Fruit fly (Drosophila melanogaster) Kc167 (cell line): Measurements from ENCODE around the gene SoxN.

Experiments
- Myc ChIP-seq: fragments of >200 bp; optimal IDR thresholded peaks from 2 replicates; lab custom pipeline; 2017; ENCODE audit warnings: missing external identifiers
- Sin3A ChIP-seq: fragments of >200 bp; optimal IDR thresholded peaks from 2 replicates; lab custom pipeline; 2018; ENCODE audit warnings: missing external identifiers
- h ChIP-seq: fragments of >200 bp; optimal IDR thresholded peaks from 3 replicates; lab custom pipeline; 2018; ENCODE audit warnings: missing external identifiers
- insv ChIP-seq: fragments of >200 bp; optimal IDR thresholded peaks from 3 replicates; lab custom pipeline; 2018; ENCODE audit warnings: missing external identifiers
- psq ChIP-seq: fragments of >200 bp; optimal IDR thresholded peaks from 2 replicates; lab custom pipeline; 2017; ENCODE audit warnings: missing external identifiers
- ttk ChIP-seq: sonication (Bioruptor generic); optimal IDR thresholded peaks from 2 replicates; lab custom pipeline; 2017; ENCODE audit warnings: missing external identifiers

SoxN gene

DNA sequence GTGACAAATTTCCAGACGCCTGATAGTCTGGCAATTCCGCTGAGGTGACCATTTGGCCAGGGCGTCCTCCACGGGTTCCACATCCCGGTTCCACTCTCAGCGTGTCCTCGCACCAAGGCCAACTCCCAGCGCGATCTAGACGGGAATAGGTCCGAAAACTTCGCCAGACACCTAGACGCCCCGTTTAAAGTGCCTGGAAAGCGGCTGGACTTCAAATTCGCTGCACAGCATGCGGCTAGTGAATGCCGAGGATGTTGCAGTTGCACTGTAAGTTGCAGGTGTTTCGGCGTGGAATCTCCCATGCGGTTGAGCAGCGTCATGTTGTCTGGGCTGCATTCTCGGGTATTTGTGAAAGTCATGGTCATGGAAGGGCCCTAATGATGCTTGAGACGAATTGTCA, 23.7 kb downstream of the SoxN start:
- TF ChIP-seq h (no peak), psq (lab: Kevin White, UChicago) (no peak), Myc (lab: Kevin White, UChicago) (no peak), Sin3A (no peak), ttk (lab: Kevin White, UChicago) (no peak), insv (lab: Kevin White, UChicago) (no peak)

DNA sequence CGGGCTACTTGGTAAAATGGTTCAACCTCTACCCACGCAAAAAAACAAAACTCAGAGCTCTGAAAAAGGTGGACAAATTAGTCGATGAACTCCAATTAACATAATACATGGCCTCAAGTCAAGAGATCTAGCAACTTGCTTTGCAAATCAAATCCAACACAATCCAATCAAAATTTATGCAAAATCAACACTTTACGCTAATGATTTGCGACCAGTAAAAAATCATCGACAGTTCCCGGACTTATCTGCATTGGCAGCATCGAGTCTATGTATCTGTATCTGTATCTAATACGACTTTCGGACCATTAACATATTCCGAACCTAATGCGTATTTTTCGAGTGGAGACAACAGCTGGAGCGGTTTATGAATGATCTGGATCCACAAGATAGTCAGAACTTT, 25.6 kb downstream of the SoxN start:
- TF ChIP-seq h (no peak), psq (lab: Kevin White, UChicago) (no peak), ttk (lab: Kevin White, UChicago) (no peak), Myc (lab: Kevin White, UChicago) (no peak), insv (lab: Kevin White, UChicago) (no peak), Sin3A (no peak)

DNA sequence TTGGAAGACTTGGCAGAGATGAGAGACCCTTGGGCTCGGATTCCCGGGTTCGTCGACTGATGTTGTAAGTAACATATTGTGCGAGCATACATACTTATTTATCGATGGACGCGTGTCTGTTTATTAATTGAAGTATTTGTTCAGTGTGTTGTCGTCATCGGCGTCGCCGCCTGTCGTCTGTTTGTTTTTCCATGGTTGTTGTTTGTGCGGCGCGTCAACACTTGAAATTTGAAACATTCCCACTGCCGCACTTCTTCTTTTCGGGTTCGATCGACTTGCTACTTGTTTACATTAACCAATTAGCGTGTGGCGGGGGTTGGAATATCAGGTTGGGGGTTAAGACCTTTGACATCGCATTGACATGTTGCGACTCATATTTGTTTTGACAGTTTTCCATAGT, 26.8 kb downstream of the SoxN start:
- TF ChIP-seq psq (lab: Kevin White, UChicago) (no peak), Sin3A (no peak), insv (lab: Kevin White, UChicago) (no peak), h (no peak), ttk (lab: Kevin White, UChicago) (no peak), Myc (lab: Kevin White, UChicago) (no peak)

DNA sequence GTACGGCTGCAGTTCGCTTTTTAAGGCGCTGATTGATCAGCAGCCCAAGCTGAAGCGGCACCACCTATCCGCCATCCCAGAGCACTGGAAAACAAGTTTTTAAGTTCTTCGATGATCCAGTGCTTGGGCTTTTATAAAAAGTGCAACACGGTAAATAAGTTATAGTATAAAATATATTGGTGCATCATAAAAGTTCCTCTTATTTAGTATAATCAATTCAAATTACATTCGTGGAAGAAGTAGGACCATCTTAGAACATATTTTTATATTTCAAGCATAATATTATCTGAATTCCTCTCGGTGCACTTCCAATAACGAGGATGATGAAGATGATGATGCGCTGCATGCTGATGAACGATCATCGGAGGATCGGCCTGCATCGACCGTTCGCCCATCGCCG, 30.0 kb downstream of the SoxN start:
- TF ChIP-seq psq (lab: Kevin White, UChicago) (no peak), h (no peak), ttk (lab: Kevin White, UChicago) (no peak), Myc (lab: Kevin White, UChicago) (no peak), insv (lab: Kevin White, UChicago) (no peak), Sin3A (no peak)

DNA sequence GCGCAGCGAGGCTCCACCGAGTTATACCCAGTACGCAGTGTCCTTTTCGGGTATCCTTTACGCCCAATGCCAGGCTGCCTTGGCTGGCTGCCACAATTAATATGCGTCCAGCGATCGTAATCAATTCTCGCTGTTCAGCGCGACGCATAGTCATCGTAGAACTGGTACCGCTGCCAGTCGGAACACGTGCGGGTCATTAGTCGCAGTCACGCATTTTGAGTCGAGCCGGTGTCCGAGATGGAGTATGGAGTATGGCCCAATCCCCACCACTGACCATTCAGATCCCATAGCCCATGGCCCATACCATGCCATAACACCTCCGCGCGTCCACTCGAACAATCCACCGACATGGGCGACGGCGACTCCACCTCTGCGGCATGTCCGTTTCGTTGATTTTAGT, 32.3 kb downstream of the SoxN start:
- TF ChIP-seq psq (lab: Kevin White, UChicago) (no peak), Myc (lab: Kevin White, UChicago) (no peak)

DNA sequence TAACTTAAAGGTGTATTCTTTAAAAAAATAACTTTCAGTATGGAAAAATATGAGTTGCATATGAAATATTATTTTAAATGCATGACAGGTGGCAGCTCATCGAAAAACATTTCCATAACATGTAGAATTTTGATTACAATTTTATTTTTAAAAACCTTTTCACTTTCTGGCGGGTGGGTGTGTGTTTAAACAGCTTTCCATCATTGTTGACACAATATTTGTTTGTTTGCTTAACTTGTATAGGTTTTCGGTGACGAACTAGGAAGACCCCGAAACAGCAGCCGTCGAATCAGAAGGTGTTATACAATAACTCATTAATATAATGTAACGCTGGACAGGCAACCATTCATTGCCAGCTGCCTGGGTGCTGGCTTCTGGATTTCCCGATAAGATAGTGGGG, 34.4 kb downstream of the SoxN start:
- TF ChIP-seq ttk (lab: Kevin White, UChicago) (no peak), Myc (lab: Kevin White, UChicago) (no peak), h (no peak), Sin3A (no peak), psq (lab: Kevin White, UChicago) (no peak), insv (lab: Kevin White, UChicago) (no peak)

DNA sequence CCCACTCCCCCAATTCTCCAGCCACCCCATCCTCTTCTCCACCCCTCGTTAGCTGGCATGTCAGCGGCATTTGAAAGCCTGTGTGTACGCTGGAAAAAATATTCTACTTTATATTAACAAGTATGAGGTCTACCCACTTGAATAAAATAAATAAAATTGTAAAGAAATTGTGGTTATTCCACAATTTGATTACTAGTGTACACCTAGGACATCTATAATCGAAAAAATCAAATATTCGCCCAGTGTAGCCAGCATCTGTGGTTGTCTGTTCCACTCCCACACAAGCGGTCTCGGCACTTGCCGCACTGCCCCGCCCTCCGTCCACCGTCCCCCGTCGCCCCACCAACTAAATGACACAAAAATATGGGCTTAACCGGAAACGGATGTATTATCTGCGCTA, 35.3 kb downstream of the SoxN start:
- no peak for TF ChIP-seq Sin3A
- TF ChIP-seq Myc (lab: Kevin White, UChicago): no peak
- TF ChIP-seq psq (lab: Kevin White, UChicago): no peak
- TF ChIP-seq insv (lab: Kevin White, UChicago): no peak
- no peak for TF ChIP-seq h
- no peak for TF ChIP-seq ttk (lab: Kevin White, UChicago)

DNA sequence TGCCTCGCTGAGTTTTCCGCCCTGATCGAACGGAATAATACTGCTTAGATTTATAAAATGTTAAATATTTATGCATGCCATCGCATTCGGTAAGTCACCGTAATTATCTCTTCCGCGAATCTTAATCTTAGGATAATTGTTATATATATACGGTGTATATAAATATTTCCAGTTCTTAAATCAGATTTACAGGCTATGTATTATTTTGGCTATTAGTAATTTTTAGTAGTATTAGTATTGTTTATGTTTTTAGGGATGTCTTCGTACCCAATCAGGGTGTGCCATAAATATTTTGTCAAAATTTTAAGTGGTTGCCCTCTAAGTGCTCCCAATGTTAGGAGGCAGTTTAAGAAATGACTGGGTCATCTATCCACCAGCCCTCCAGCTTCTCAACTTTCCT, 37.0 kb downstream of the SoxN start, which contains the start of gene CG32986:
Gene CG32986 (plus strand): TSS at position 301 of the 400 bp plus-strand sequence.
- TF ChIP-seq insv (lab: Kevin White, UChicago) (no peak), Sin3A (no peak), Myc (lab: Kevin White, UChicago) (no peak), h (no peak), psq (lab: Kevin White, UChicago) (no peak), ttk (lab: Kevin White, UChicago) (no peak)

DNA sequence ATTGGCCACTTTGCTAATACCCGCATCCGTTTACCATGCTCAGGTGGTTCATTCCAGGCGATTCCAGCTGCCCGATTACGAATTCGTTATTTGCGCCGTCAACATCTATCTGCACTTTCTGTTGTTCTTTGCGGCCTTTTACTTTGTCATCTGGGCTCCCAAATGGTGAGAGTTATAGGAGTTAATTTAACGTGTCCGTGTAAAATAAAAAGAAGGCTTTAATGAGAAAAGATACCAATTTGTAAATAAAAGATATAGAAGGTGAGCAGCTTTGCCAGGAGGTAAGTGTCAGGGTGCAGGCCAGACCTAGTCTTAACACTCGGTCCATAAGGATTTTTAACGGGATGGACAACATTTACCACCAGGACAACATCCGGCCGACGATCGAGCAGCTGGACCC, 38.1 kb downstream of the SoxN start, which contains the start of gene CG32987:
Gene CG32987 (plus strand): TSS at position 301 of the 400 bp plus-strand sequence.
- TF ChIP-seq Myc (lab: Kevin White, UChicago) (no peak), insv (lab: Kevin White, UChicago) (no peak), psq (lab: Kevin White, UChicago) (no peak), h (no peak), ttk (lab: Kevin White, UChicago) (no peak), Sin3A (no peak)

DNA sequence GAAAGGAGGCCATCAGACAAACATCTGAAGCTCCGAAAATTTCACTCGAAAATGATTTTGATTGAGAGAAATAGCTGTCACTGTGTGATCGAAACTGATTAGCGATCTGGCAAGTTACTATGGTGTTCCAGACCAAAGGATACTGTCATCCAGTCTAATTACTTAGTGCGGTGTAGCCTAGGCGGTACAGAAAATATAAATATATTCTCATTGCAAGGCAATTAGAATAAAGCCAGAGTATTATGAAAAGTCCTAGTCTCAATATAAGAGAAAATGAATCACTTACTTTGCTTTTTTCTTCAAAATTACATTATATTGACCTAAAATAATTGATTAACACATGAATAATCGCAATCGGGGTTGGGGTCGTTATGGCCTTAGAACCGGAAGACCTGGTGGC, 39.1 kb downstream of the SoxN start, which contains the start of gene CG32988:
Gene CG32988 (plus strand): TSS at position 301 of the 400 bp plus-strand sequence.
- TF ChIP-seq ttk (lab: Kevin White, UChicago) (no peak), psq (lab: Kevin White, UChicago) (no peak), Sin3A (no peak), h (no peak), insv (lab: Kevin White, UChicago) (no peak), Myc (lab: Kevin White, UChicago) (no peak)

DNA sequence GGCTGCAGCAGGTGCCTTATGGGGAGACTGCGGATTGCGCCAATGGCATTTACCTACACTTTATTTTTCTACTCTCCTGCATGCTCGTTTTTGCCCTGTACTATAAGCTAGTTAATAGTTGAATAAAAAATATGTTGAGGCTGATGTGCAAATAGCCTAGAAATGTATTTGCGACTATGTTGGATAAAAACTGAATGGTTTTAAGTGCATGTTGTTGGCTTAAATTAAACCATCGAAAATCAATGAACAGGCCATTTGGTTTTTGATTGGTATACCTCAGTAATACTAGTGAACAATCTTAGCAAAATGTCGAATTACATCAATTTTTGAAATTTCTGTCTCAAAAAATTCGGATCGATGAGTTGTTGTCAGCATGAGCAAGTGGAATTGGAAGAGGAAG, 40.1 kb downstream of the SoxN start, which contains the start of gene CG32983:
Gene CG32983 (plus strand): TSS at position 301 of the 400 bp plus-strand sequence.
- TF ChIP-seq insv (lab: Kevin White, UChicago) (no peak), h (no peak), ttk (lab: Kevin White, UChicago) (no peak), Myc (lab: Kevin White, UChicago) (no peak), Sin3A (no peak), psq (lab: Kevin White, UChicago) (no peak)

DNA sequence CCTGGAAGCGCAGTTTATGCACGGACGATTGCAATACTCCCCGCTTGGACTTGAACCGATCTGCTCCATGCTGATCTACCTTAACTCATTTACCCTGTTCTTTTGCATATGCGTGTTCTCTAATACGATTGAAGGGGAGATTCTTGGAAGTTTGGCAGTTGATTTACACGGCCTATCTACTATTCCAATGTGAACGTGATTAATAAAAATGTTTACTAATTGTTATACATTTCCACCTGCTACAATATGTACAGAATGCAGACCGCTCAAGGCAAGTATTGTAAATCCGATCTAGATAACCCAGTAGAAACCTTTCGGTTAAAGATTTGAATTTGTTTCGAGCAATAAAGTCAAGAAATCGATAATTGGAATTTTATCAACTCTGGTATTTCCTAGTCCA, 41.0 kb downstream of the SoxN start, which contains the start of gene CG9483:
Gene CG9483 (plus strand): TSS at position 301 of the 400 bp plus-strand sequence.
- TF ChIP-seq h: no peak
- no peak for TF ChIP-seq Myc (lab: Kevin White, UChicago)
- TF ChIP-seq ttk (lab: Kevin White, UChicago): no peak
- no peak for TF ChIP-seq insv (lab: Kevin White, UChicago)
- no peak for TF ChIP-seq Sin3A
- no peak for TF ChIP-seq psq (lab: Kevin White, UChicago)

DNA sequence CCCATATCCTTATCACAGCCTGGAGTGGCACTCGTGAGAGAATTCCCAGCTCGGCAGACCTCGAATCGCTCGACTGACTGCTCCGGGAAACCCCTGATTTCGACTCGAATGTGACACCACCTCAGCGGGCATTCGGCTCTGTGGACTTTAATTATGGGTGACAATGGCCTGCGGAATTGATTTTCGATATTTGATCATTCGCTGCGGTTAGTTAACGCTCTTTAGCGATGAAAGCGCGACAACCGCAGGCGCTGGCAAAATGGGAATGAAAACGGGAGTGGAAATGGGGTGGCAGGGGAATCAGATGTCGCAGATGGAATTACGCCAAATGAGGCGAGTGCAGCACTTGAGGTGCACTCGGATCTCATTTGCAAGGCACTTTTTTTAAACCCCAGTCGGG, 46.2 kb downstream of the SoxN start:
- TF ChIP-seq Myc (lab: Kevin White, UChicago): no peak
- no peak for TF ChIP-seq ttk (lab: Kevin White, UChicago)
- TF ChIP-seq h: no peak
- TF ChIP-seq Sin3A: no peak
- no peak for TF ChIP-seq psq (lab: Kevin White, UChicago)
- no peak for TF ChIP-seq insv (lab: Kevin White, UChicago)
